Worm (Caenorhabditis elegans): ENCODE results near the gene svh-2.

DNA sequence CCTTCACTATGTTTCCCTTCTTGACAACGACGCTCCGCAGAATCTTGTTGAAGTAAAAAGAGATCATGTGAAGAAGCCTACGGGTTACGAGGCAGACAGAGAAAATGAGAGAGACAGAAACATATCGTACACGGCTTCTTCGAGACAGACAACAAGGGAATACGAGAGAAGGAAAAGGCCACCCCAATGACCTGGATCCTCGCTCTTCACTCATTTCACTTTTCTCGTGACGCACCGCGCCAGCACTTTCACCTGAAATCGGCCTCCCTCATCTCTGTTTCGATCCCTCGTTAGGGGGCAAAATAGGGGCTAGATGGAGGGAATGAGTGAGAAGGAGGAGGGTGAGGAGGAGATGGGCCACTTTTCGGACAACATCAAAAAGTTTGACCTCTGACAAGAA, 37.8 kb upstream of the svh-2 start:
- TF ChIP-seq sea-1 (GFP tag; conservative IDR thresholded peaks at IDR 0.05) (no peak), tbx-11 (GFP tag; IDR thresholded peaks at IDR 0.05) (no peak), ama-1 (optimal IDR thresholded peaks at IDR 0.05) (no peak)

Data from whole organism, early embryonic.